Fruit fly (Drosophila melanogaster): ENCODE results near the gene rpk.

Gene rpk

dm6 chr3R:4599624-4600023 is 46.2 kb upstream of the rpk start:
- TF ChIP-seq gcm2 (GFP tag; optimal IDR thresholded peaks at IDR 0.05): no peak
- no peak for TF ChIP-seq CG10431 (GFP tag; optimal IDR thresholded peaks at IDR 0.05)
- no peak for TF ChIP-seq CG18764 (GFP tag; optimal IDR thresholded peaks at IDR 0.05)
- TF ChIP-seq sens (GFP tag): peak; percentile 66
- TF ChIP-seq Dip2 (GFP tag; IDR thresholded peaks at IDR 0.05): no peak
- TF ChIP-seq Blimp-1 (GFP tag; optimal IDR thresholded peaks at IDR 0.05): no peak
- TF ChIP-seq CG9437 (GFP tag; optimal IDR thresholded peaks at IDR 0.05): no peak
- TF ChIP-seq CG32767 (GFP tag; IDR thresholded peaks at IDR 0.05): no peak
- no peak for TF ChIP-seq Abd-B (GFP tag; optimal IDR thresholded peaks at IDR 0.05)
- no peak for TF ChIP-seq CG6654 (GFP tag; optimal IDR thresholded peaks at IDR 0.05)
- TF ChIP-seq BtbVII (GFP tag; optimal IDR thresholded peaks at IDR 0.05): no peak
- TF ChIP-seq mirr (GFP tag; optimal IDR thresholded peaks at IDR 0.05): no peak
- no peak for TF ChIP-seq CG12769 (tag; optimal IDR thresholded peaks at IDR 0.05)
- TF ChIP-seq CG12219 (GFP tag; optimal IDR thresholded peaks at IDR 0.05): no peak
- no peak for TF ChIP-seq ems (GFP tag; optimal IDR thresholded peaks at IDR 0.05)
- no peak for TF ChIP-seq disco-r (GFP tag; optimal IDR thresholded peaks at IDR 0.05)
- TF ChIP-seq Bgb (GFP tag; IDR thresholded peaks at IDR 0.05; ENCODE audit: partially characterized antibody): no peak
- TF ChIP-seq sr (GFP tag; IDR thresholded peaks at IDR 0.05): no peak
- TF ChIP-seq Meics (GFP tag; optimal IDR thresholded peaks at IDR 0.05): no peak
- TF ChIP-seq Adf1 (GFP tag; IDR thresholded peaks at IDR 0.05): no peak
- TF ChIP-seq Dref (GFP tag; IDR thresholded peaks at IDR 0.05): no peak
- TF ChIP-seq tup (GFP tag; optimal IDR thresholded peaks at IDR 0.05): no peak
- TF ChIP-seq CG4424 (GFP tag; optimal IDR thresholded peaks at IDR 0.05): no peak
- peak; percentile 99 for TF ChIP-seq CG2199 (GFP tag; IDR thresholded peaks at IDR 0.05)
- no peak for TF ChIP-seq tgo (GFP tag; IDR thresholded peaks at IDR 0.05)
- TF ChIP-seq CG4617 (GFP tag; optimal IDR thresholded peaks at IDR 0.05; ENCODE audit: borderline replicate concordance): no peak
- peak; percentile 51 for TF ChIP-seq stwl (tag; optimal IDR thresholded peaks at IDR 0.05)
- TF ChIP-seq Trl (optimal IDR thresholded peaks at IDR 0.05): peak; percentile 30 to 56
- TF ChIP-seq Trl (GFP tag; optimal IDR thresholded peaks at IDR 0.05): no peak
- TF ChIP-seq esg (GFP tag; conservative IDR thresholded peaks at IDR 0.05): no peak
- TF ChIP-seq odd (GFP tag; optimal IDR thresholded peaks at IDR 0.05): no peak
- TF ChIP-seq chm (GFP tag; IDR thresholded peaks at IDR 0.05): no peak
- no peak for TF ChIP-seq zfh1 (GFP tag; IDR thresholded peaks at IDR 0.05)
- no peak for TF ChIP-seq Ssrp (tag; optimal IDR thresholded peaks at IDR 0.05)
- no peak for TF ChIP-seq Mad (GFP tag; optimal IDR thresholded peaks at IDR 0.05)
- peak; percentile 27 for TF ChIP-seq Jarid2 (GFP tag; optimal IDR thresholded peaks at IDR 0.05)
- no peak for TF ChIP-seq lov (optimal IDR thresholded peaks at IDR 0.05)
- TF ChIP-seq lov (GFP tag; IDR thresholded peaks at IDR 0.05): no peak
- no peak for TF ChIP-seq da (GFP tag; optimal IDR thresholded peaks at IDR 0.05)

DNA sequence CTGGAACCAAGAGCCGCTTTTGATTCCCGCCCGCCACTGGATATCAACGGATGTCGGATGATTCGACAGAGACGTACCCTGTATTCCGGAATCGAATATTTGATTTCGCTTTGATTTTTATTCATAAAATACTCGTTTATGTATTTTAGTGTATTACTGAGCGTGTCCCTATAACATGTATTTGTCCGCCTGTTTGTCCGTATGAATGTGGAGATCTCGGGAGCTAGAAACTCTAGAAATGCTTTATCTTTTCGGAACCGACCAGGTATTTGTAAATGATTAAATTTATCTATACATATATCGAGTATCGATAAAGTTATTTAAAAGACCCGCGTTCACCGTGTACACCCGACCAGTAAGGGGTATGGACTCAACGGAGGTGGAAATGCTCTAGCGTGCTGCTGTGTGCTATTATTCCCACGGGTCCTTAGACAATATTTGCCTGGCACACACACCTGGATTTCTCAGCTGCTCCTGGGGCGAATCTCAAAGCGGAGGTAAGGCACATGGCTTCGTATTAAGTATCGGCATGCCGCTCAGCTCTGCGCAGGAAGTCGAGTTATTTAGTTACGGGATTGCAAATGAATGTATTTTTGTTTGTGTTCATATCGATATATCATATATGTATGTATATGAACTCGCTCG is 43.8 kb upstream of the rpk start:
- TF ChIP-seq org-1 (GFP tag; optimal IDR thresholded peaks at IDR 0.05) (peak; percentile 9), cato (GFP tag; optimal IDR thresholded peaks at IDR 0.05; ENCODE audit: borderline replicate concordance) (no peak), pan (optimal IDR thresholded peaks at IDR 0.05) (peak in 1 of 2 experiments; percentile 67), pan (GFP tag; optimal IDR thresholded peaks at IDR 0.05 in 1 of 2, IDR thresholded peaks at IDR 0.05 in 1 of 2) (peak in 1 of 2 experiments; percentile 40), CG18599 (GFP tag; optimal IDR thresholded peaks at IDR 0.05) (peak; percentile 38), D19A (tag; optimal IDR thresholded peaks at IDR 0.05) (peak; percentile 18), CG8924 (tag; optimal IDR thresholded peaks at IDR 0.05) (peak; percentile 11), lola (GFP tag; optimal IDR thresholded peaks at IDR 0.05) (peak in 1 of 3 experiments; percentile 40), tll (GFP tag; optimal IDR thresholded peaks at IDR 0.05) (peak in 1 of 2 experiments; percentile 15), CG4424 (GFP tag; optimal IDR thresholded peaks at IDR 0.05) (peak; percentile 3), D (optimal IDR thresholded peaks at IDR 0.05) (no peak), D (GFP tag; optimal IDR thresholded peaks at IDR 0.05) (peak; percentile 31), zen (tag; optimal IDR thresholded peaks at IDR 0.05) (peak; percentile 43), CG11085 (GFP tag; IDR thresholded peaks at IDR 0.05) (no peak), lmd (GFP tag; IDR thresholded peaks at IDR 0.05) (no peak)
